Fruit fly (Drosophila melanogaster) whole organism, embryonic: Measurements from ENCODE around the gene Vps26.
A peak's percentile ranks its signal among the peaks of the same experiment; 100 is the strongest.

Experiments
- ATbp ChIP-seq: fragments of 200-800 bp; sonication (Bioruptor generic); optimal IDR thresholded peaks from 2 replicates; lab custom pipeline; 2017; ENCODE audit warnings: missing biosample characterization, mild to moderate bottlenecking, missing genetic modification characterization, missing genetic modification reagents
- Asciz ChIP-seq: fragments of 200-800 bp; sonication (Bioruptor generic); optimal IDR thresholded peaks from 2 replicates; lab custom pipeline; 2017; ENCODE audit warnings: missing biosample characterization, mild to moderate bottlenecking, missing genetic modification characterization, missing genetic modification reagents
- Bgb ChIP-seq: fragments of 200-800 bp; sonication (Bioruptor generic); IDR thresholded peaks from 2 replicates; pipeline ENCODE4 v1.3.6; 2022; ENCODE audit warnings: missing biosample characterization, missing genetic modification characterization; ENCODE audit not compliant: partially characterized antibody
- CG10565 ChIP-seq: fragments of 200-800 bp; sonication (Bioruptor generic); optimal IDR thresholded peaks from 3 replicates; lab custom pipeline; 2016; ENCODE audit warnings: missing biosample characterization, mild to moderate bottlenecking, missing genetic modification characterization
- CG12071 ChIP-seq: fragments of 200-800 bp; sonication (Bioruptor generic); optimal IDR thresholded peaks from 3 replicates; lab custom pipeline; 2018; ENCODE audit warnings: missing biosample characterization, mild to moderate bottlenecking, missing genetic modification characterization
- CG1233 ChIP-seq: fragments of 200-800 bp; sonication (Bioruptor generic); optimal IDR thresholded peaks from 4 replicates; lab custom pipeline; 2018; ENCODE audit warnings: missing biosample characterization, mild to moderate bottlenecking, missing genetic modification characterization
- CG13894 ChIP-seq: fragments of 200-800 bp; sonication (Bioruptor generic); optimal IDR thresholded peaks from 3 replicates; lab custom pipeline; 2018; ENCODE audit warnings: missing biosample characterization, mild to moderate bottlenecking, missing genetic modification characterization, moderate library complexity
- CG15269 ChIP-seq: fragments of 200-800 bp; sonication (Bioruptor generic); optimal IDR thresholded peaks from 2 replicates; lab custom pipeline; 2018; ENCODE audit warnings: missing biosample characterization, mild to moderate bottlenecking, missing genetic modification characterization, moderate library complexity
- CG17328 ChIP-seq: fragments of 200-800 bp; sonication (Bioruptor generic); IDR thresholded peaks from 2 replicates; pipeline ENCODE4 v1.3.6; 2022; ENCODE audit warnings: missing biosample characterization, missing genetic modification characterization
- CG18619 ChIP-seq: fragments of 200-800 bp; sonication (Bioruptor generic); optimal IDR thresholded peaks from 3 replicates; lab custom pipeline; 2017; ENCODE audit warnings: missing biosample characterization, mild to moderate bottlenecking, missing genetic modification characterization
- CG32767 ChIP-seq: fragments of 200-800 bp; sonication (Bioruptor generic); IDR thresholded peaks from 2 replicates; pipeline ENCODE4 v1.3.6; 2022; ENCODE audit warnings: missing biosample characterization, missing genetic modification characterization
- CG3726 ChIP-seq: fragments of 200-800 bp; sonication (Bioruptor generic); IDR thresholded peaks from 3 replicates; pipeline ENCODE4, ENCODE4 v1.3.6; 2022; ENCODE audit warnings: missing biosample characterization, missing genetic modification characterization
- CG42726 ChIP-seq: fragments of 200-800 bp; sonication (Bioruptor generic); IDR thresholded peaks from 2 replicates; pipeline ENCODE4 v1.3.6; 2022; ENCODE audit warnings: missing biosample characterization, missing genetic modification characterization; ENCODE audit not compliant: partially characterized antibody
- D19B ChIP-seq: fragments of 200-800 bp; sonication (Bioruptor generic); optimal IDR thresholded peaks from 2 replicates; lab custom pipeline; 2017; ENCODE audit warnings: missing biosample characterization, mild to moderate bottlenecking, missing genetic modification characterization
- E2f1 ChIP-seq: fragments of 200-800 bp; sonication (Bioruptor generic); IDR thresholded peaks from 2 replicates; pipeline ENCODE4 v1.3.6; 2022; ENCODE audit warnings: missing biosample characterization, missing genetic modification characterization
- E2f2 ChIP-seq: fragments of 200-800 bp; sonication (Bioruptor generic); IDR thresholded peaks from 2 replicates; pipeline ENCODE4 v1.3.6; 2022; ENCODE audit warnings: missing biosample characterization, missing genetic modification characterization
- Gug ChIP-seq: fragments of 200-800 bp; sonication (Bioruptor generic); IDR thresholded peaks from 4 replicates; pipeline ENCODE4 v1.3.6; 2022; ENCODE audit warnings: missing biosample characterization, missing genetic modification characterization
- H2.0 ChIP-seq: fragments of 200-800 bp; sonication (Bioruptor generic); IDR thresholded peaks from 2 replicates; pipeline ENCODE4 v1.3.6; 2022; ENCODE audit warnings: missing biosample characterization, missing genetic modification characterization
- HmgD ChIP-seq: fragments of 200-800 bp; sonication (Bioruptor generic); optimal IDR thresholded peaks from 3 replicates; lab custom pipeline; 2016; ENCODE audit warnings: missing biosample characterization, missing genetic modification characterization
- MTF-1 ChIP-seq: fragments of 200-800 bp; sonication (Bioruptor generic); optimal IDR thresholded peaks from 2 replicates; lab custom pipeline; 2018; ENCODE audit warnings: missing biosample characterization, mild to moderate bottlenecking, missing genetic modification characterization, borderline replicate concordance
- Myb ChIP-seq: fragments of 200-800 bp; sonication (Bioruptor generic); optimal IDR thresholded peaks from 2 replicates; lab custom pipeline; 2016; ENCODE audit warnings: missing biosample characterization, missing genetic modification characterization
- NfI ChIP-seq: fragments of 200-800 bp; sonication (Bioruptor generic); optimal IDR thresholded peaks from 3 replicates; lab custom pipeline; 2018; ENCODE audit warnings: missing biosample characterization, mild to moderate bottlenecking, missing genetic modification characterization, moderate library complexity
- Six4 ChIP-seq: fragments of 200-800 bp; sonication (Bioruptor generic); optimal IDR thresholded peaks from 2 replicates; lab custom pipeline; 2016; ENCODE audit warnings: missing biosample characterization, missing genetic modification characterization
- TFAM ChIP-seq: fragments of 200-800 bp; sonication (Bioruptor generic); optimal IDR thresholded peaks from 2 replicates; lab custom pipeline; 2017; ENCODE audit warnings: missing biosample characterization, missing genetic modification characterization, inconsistent platforms
- Vsx1 ChIP-seq: fragments of 200-800 bp; sonication (Bioruptor generic); optimal IDR thresholded peaks from 2 replicates; lab custom pipeline; 2017; ENCODE audit warnings: missing biosample characterization, mild to moderate bottlenecking, missing genetic modification characterization, missing genetic modification reagents
- ap ChIP-seq: fragments of 200-800 bp; sonication (Bioruptor generic); IDR thresholded peaks from 2 replicates; pipeline ENCODE4 v1.3.6; 2022; ENCODE audit warnings: missing biosample characterization, missing genetic modification characterization
- bsh ChIP-seq, 2 experiments: fragments of 200-800 bp; sonication (Bioruptor generic); optimal IDR thresholded peaks; 2 replicates each; lab custom pipeline; 2017 to 2018; ENCODE audit warnings: mild to moderate bottlenecking in 2 of 2, missing biosample characterization in 2 of 2, missing genetic modification characterization in 2 of 2, moderate library complexity in 1 of 2
- chif ChIP-seq, 2 experiments: fragments of 200-800 bp; sonication (Bioruptor generic); optimal IDR thresholded peaks; 3 replicates each; lab custom pipeline; 2016; ENCODE audit warnings: missing biosample characterization in 2 of 2, missing genetic modification characterization in 2 of 2
- dati ChIP-seq: fragments of 200-800 bp; sonication (Bioruptor generic); IDR thresholded peaks from 2 replicates; pipeline ENCODE4 v1.3.6; 2022; ENCODE audit warnings: missing biosample characterization, missing genetic modification characterization
- emc ChIP-seq: fragments of 200-800 bp; sonication (Bioruptor generic); optimal IDR thresholded peaks from 2 replicates; lab custom pipeline; 2016; ENCODE audit warnings: missing biosample characterization, missing genetic modification characterization
- en ChIP-seq: fragments of 200-800 bp; sonication (Bioruptor generic); optimal IDR thresholded peaks from 2 replicates; lab custom pipeline; 2016; ENCODE audit warnings: missing biosample characterization, missing genetic modification characterization
- eve ChIP-seq, 2 experiments: fragments of >200 bp; optimal IDR thresholded peaks; 2 replicates each; lab custom pipeline; 2017; ENCODE audit warnings: missing biosample characterization in 2 of 2, missing genetic modification characterization in 2 of 2
- eyg ChIP-seq: fragments of 200-800 bp; sonication (Bioruptor generic); optimal IDR thresholded peaks from 3 replicates; lab custom pipeline; 2016; ENCODE audit warnings: missing biosample characterization, missing genetic modification characterization
- fd3F ChIP-seq: fragments of 200-800 bp; sonication (Bioruptor generic); optimal IDR thresholded peaks from 2 replicates; lab custom pipeline; 2018; ENCODE audit warnings: missing biosample characterization, mild to moderate bottlenecking, missing genetic modification characterization, moderate library complexity
- gem ChIP-seq: fragments of 200-800 bp; sonication (Bioruptor generic); optimal IDR thresholded peaks from 2 replicates; lab custom pipeline; 2019; ENCODE audit warnings: missing biosample characterization, mild to moderate bottlenecking, missing genetic modification characterization, moderate library complexity
- grn ChIP-seq: fragments of 200-800 bp; sonication (Bioruptor generic); optimal IDR thresholded peaks from 3 replicates; lab custom pipeline; 2017; ENCODE audit warnings: missing biosample characterization, missing genetic modification characterization
- lbe ChIP-seq: fragments of 200-800 bp; sonication (Bioruptor generic); optimal IDR thresholded peaks from 2 replicates; lab custom pipeline; 2016; ENCODE audit warnings: missing biosample characterization, mild to moderate bottlenecking, missing genetic modification characterization
- lola ChIP-seq, 3 experiments: fragments of >200 bp in 2 of 3; fragments of 200-800 bp in 1 of 3; sonication (Bioruptor generic) in 1 of 3; optimal IDR thresholded peaks; 2 replicates each; lab custom pipeline; 2017 to 2019; ENCODE audit warnings: missing biosample characterization in 3 of 3, missing genetic modification characterization in 3 of 3, mild to moderate bottlenecking in 1 of 3, moderate library complexity in 1 of 3
- oc ChIP-seq: fragments of 200-800 bp; sonication (Bioruptor generic); optimal IDR thresholded peaks from 2 replicates; lab custom pipeline; 2018; ENCODE audit warnings: missing biosample characterization, mild to moderate bottlenecking, missing genetic modification characterization, moderate library complexity
- pita ChIP-seq: fragments of 200-800 bp; sonication (Bioruptor generic); optimal IDR thresholded peaks from 2 replicates; lab custom pipeline; 2017; ENCODE audit warnings: missing biosample characterization, mild to moderate bottlenecking, missing genetic modification characterization
- prd ChIP-seq, 3 experiments: fragments of >200 bp in 2 of 3; fragments of 200-800 bp in 1 of 3; sonication (Bioruptor generic) in 1 of 3; optimal IDR thresholded peaks in 2 of 3; IDR thresholded peaks in 1 of 3; 2 replicates in 2 of 3; 3 replicates in 1 of 3; pipeline versions ENCODE4 v1.3.6 to Lab custom; 2017 to 2022; ENCODE audit warnings: missing biosample characterization in 1 of 3, missing genetic modification characterization in 1 of 3
- ro ChIP-seq: fragments of 200-800 bp; sonication (Bioruptor generic); IDR thresholded peaks from 2 replicates; pipeline ENCODE4 v1.3.6; 2022; ENCODE audit warnings: missing biosample characterization, missing genetic modification characterization
- seq ChIP-seq: fragments of 200-800 bp; sonication (Bioruptor generic); IDR thresholded peaks from 2 replicates; pipeline ENCODE4 v1.3.6; 2022; ENCODE audit warnings: missing biosample characterization, missing genetic modification characterization
- sima ChIP-seq: fragments of 200-800 bp; sonication (Bioruptor generic); optimal IDR thresholded peaks from 2 replicates; lab custom pipeline; 2016; ENCODE audit warnings: missing biosample characterization, missing genetic modification characterization
- slou ChIP-seq: fragments of 200-800 bp; sonication (Bioruptor generic); optimal IDR thresholded peaks from 3 replicates; lab custom pipeline; 2016; ENCODE audit warnings: missing biosample characterization, missing genetic modification characterization
- sna ChIP-seq: fragments of 200-800 bp; sonication (Bioruptor generic); IDR thresholded peaks from 2 replicates; pipeline ENCODE4 v1.3.6; 2022; ENCODE audit warnings: missing biosample characterization, missing genetic modification characterization; ENCODE audit not compliant: partially characterized antibody
- so ChIP-seq: fragments of 200-800 bp; sonication (Bioruptor generic); IDR thresholded peaks from 3 replicates; pipeline ENCODE4 v1.3.6; 2022; ENCODE audit warnings: missing biosample characterization, missing genetic modification characterization
- ssp ChIP-seq: fragments of 200-800 bp; sonication (Bioruptor generic); IDR thresholded peaks from 2 replicates; pipeline ENCODE4 v1.3.6; 2022; ENCODE audit warnings: missing biosample characterization, missing genetic modification characterization
- tgo ChIP-seq: fragments of 200-800 bp; sonication (Bioruptor generic); IDR thresholded peaks from 3 replicates; pipeline ENCODE4 v1.3.6; 2022; ENCODE audit warnings: missing biosample characterization, missing genetic modification characterization

Gene Vps26

dm6 chrX:1854070-1854469, 19.6 kb upstream of the Vps26 start (continued):
- TF ChIP-seq fd3F (GFP tag; lab: Kevin White, UChicago) (peak; percentile 69), CG1233 (peak; percentile 61), CG17328 (GFP tag; lab: Robert Waterston, UW) (no peak), grn (GFP tag; lab: Kevin White, UChicago) (peak; percentile 75), seq (GFP tag; lab: Robert Waterston, UW) (peak; percentile 88), D19B (GFP tag; lab: Kevin White, UChicago) (peak; percentile 56), chif (GFP tag; optimal IDR thresholded peaks at IDR 0.05; lab: Kevin White, UChicago) (peak in 1 of 2 experiments; percentile 53), en (GFP tag; lab: Kevin White, UChicago) (no peak), oc (tag; lab: Kevin White, UChicago) (no peak), sima (GFP tag; lab: Kevin White, UChicago) (peak; percentile 32), CG13894 (tag; lab: Kevin White, UChicago) (peak; percentile 83), dati (GFP tag; lab: Robert Waterston, UW) (no peak), bsh (GFP tag; optimal IDR thresholded peaks at IDR 0.05; lab: Kevin White, UChicago) (no peak), CG10565 (GFP tag; lab: Kevin White, UChicago) (no peak), tgo (GFP tag; lab: Robert Waterston, UW) (peak; percentile 47; the same call in 1 of the 3 replicates), H2.0 (GFP tag; lab: Robert Waterston, UW) (peak; percentile 27; the same call in 1 of the 2 replicates), lola (GFP tag; optimal IDR thresholded peaks at IDR 0.05; lab: Kevin White, UChicago) (no peak), sna (no peak), prd (optimal IDR thresholded peaks at IDR 0.05; lab: Kevin White, UChicago) (no peak), prd (GFP tag; IDR thresholded peaks at IDR 0.05; lab: Robert Waterston, UW) (0 out of 3 replicates have a peak, but pooled peaks have one; percentile 20), eve (GFP tag; optimal IDR thresholded peaks at IDR 0.05; lab: Kevin White, UChicago) (no peak), emc (GFP tag; lab: Kevin White, UChicago) (no peak), so (GFP tag; lab: Robert Waterston, UW) (peak; percentile 87; the same call in 2 of the 3 replicates), CG3726 (GFP tag; lab: Robert Waterston, UW) (no peak), Six4 (GFP tag; lab: Kevin White, UChicago) (no peak), ATbp (GFP tag; lab: Kevin White, UChicago) (peak; percentile 67), MTF-1 (GFP tag; lab: Kevin White, UChicago) (peak; percentile 60), lbe (GFP tag; lab: Kevin White, UChicago) (peak; percentile 36), Gug (GFP tag; lab: Robert Waterston, UW) (no peak), Myb (peak; percentile 42), CG12071 (peak; percentile 84), gem (tag; lab: Kevin White, UChicago) (peak; percentile 36), HmgD (no peak), ssp (no peak), Bgb (GFP tag; lab: Robert Waterston, UW) (no peak), Vsx1 (peak; percentile 72), eyg (GFP tag; lab: Kevin White, UChicago) (peak; percentile 84), E2f1 (peak; percentile 62; the same call in 1 of the 2 replicates), CG15269 (tag; lab: Kevin White, UChicago) (peak; percentile 64), NfI (GFP tag; lab: Kevin White, UChicago) (peak; percentile 25), ro (GFP tag; lab: Robert Waterston, UW) (no peak), ap (GFP tag; lab: Robert Waterston, UW) (0 out of 2 replicates have a peak, but pooled peaks have one; percentile 13), CG32767 (0 out of 2 replicates have a peak, but pooled peaks have one; percentile 51), pita (GFP tag; lab: Kevin White, UChicago) (no peak), Asciz (peak; percentile 54), slou (peak; percentile 56), E2f2 (GFP tag; lab: Robert Waterston, UW) (peak; percentile 51), CG18619 (peak; percentile 71), TFAM (GFP tag; lab: Kevin White, UChicago) (no peak), CG42726 (no peak)
